Worm (Caenorhabditis elegans): ENCODE data around the gene knl-1.

DNA sequence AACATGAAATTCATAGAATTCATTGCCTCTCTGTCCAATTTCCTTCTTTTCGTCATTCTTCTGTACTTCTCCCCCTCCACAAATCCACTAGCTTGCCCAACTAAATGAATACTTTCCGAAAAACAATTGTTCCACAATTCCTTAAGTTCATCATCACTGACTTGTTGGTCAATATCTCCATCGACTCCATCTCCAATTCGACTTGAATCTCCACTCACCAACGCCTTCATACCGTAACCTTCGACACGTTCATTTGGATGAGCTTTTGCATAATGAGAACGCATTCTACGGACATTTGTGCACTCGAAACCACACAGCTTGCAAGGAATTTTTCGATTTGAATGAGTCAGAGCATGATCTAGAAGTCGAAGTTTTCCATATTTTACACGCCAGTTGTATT is 9.5 kb upstream of the knl-1 start:
- TF ChIP-seq dao-5 (tag; optimal IDR thresholded peaks at IDR 0.05), result no peak
- TF ChIP-seq him-1 (tag; optimal IDR thresholded peaks at IDR 0.05), result no peak
- TF ChIP-seq W03F9.2 (tag; optimal IDR thresholded peaks at IDR 0.05), result no peak

Measured in whole organism, L4/young adult.